Worm (Caenorhabditis elegans): ENCODE data around the gene ZK622.4.

The ZK622.4 gene

ce11 chrII:5255435-5255834 is 37.1 kb upstream of the ZK622.4 start, which contains the start of gene frpr-4:
Gene frpr-4 (minus strand): TSS chrII:5255535.
- no peak for TF ChIP-seq aly-2 (tag; optimal IDR thresholded peaks at IDR 0.05)

ce11 chrII:5264650-5265049 is 27.9 kb upstream of the ZK622.4 start:
- TF ChIP-seq sup-37 (GFP tag; optimal IDR thresholded peaks at IDR 0.05) (no peak), efl-1 (optimal IDR thresholded peaks at IDR 0.05) (no peak), efl-1 (GFP tag; optimal IDR thresholded peaks at IDR 0.05 in 1 of 2) (peak in 1 of 2 experiments; percentile 8), elt-2 (tag; optimal IDR thresholded peaks at IDR 0.05) (peak; percentile 58)

ce11 chrII:5268977-5269376 is 23.5 kb upstream of the ZK622.4 start:
- TF ChIP-seq isw-1 (GFP tag; IDR thresholded peaks at IDR 0.05) (no peak), ceh-82 (tag; optimal IDR thresholded peaks at IDR 0.05) (no peak), egl-13 (tag; optimal IDR thresholded peaks at IDR 0.05) (no peak), nhr-19 (GFP tag; conservative IDR thresholded peaks at IDR 0.05) (no peak), nhr-47 (tag; optimal IDR thresholded peaks at IDR 0.05) (no peak), dsc-1 (tag; optimal IDR thresholded peaks at IDR 0.05) (no peak), snpc-4 (tag; optimal IDR thresholded peaks at IDR 0.05) (no peak)

DNA sequence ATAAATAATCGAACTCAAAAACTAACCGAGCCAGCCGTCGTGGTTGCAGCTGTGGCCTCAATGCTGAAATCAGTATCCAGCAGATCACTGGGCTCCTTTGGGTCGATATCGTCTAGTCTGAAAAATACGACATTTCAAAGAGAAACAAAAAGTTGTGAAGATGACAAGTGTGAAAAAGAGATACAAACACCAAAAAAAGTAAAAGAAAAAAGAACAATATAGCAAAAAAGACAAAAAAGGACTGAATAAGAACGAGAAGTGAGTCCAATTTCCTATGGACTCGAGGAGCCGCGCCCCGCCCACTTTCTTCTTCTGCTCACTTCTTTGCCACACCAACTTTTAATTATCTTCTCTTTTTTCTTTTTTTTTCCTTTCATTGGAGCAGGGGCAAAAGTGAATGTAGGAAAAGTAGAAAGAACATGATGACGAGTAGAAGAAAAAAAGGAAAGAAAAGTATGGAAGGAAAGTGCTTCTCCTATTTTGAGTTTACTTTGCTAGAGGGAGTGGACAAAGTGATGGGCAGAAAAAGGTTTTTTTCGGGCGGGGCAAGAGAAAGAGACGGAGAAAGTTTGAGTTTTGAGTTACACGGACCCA is 20.7 kb upstream of the ZK622.4 start, which contains the start of gene drn-1:
Gene drn-1, minus strand, starts transcription at position 117 of the 594 bp plus-strand sequence.
- no peak for TF ChIP-seq nhr-84 (tag; optimal IDR thresholded peaks at IDR 0.05)
- no peak for TF ChIP-seq mab-9 (GFP tag; IDR thresholded peaks at IDR 0.05)
- no peak for TF ChIP-seq hpl-2 (GFP tag; optimal IDR thresholded peaks at IDR 0.05)
- TF ChIP-seq ztf-4 (tag; optimal IDR thresholded peaks at IDR 0.05), result no peak
- TF ChIP-seq ceh-88 (GFP tag; IDR thresholded peaks at IDR 0.05), result no peak
- TF ChIP-seq grh-1 (GFP tag; IDR thresholded peaks at IDR 0.05), result no peak
- TF ChIP-seq ets-5 (GFP tag; IDR thresholded peaks at IDR 0.05), result no peak
- TF ChIP-seq lin-14 (GFP tag; optimal IDR thresholded peaks at IDR 0.05), result peak; percentile 82
- TF ChIP-seq hlh-17 (GFP tag; optimal IDR thresholded peaks at IDR 0.05; ENCODE audit: borderline replicate concordance), result no peak
- no peak for TF ChIP-seq jun-1 (tag; optimal IDR thresholded peaks at IDR 0.05)
- TF ChIP-seq fos-1 (tag; optimal IDR thresholded peaks at IDR 0.05), result no peak
- no peak for TF ChIP-seq Y116A8C.19 (tag; optimal IDR thresholded peaks at IDR 0.05; ENCODE audit: borderline replicate concordance)
- TF ChIP-seq lin-13 (GFP tag; optimal IDR thresholded peaks at IDR 0.05), result no peak
- no peak for TF ChIP-seq vab-15 (tag; optimal IDR thresholded peaks at IDR 0.05)
- TF ChIP-seq efl-3 (GFP tag; optimal IDR thresholded peaks at IDR 0.05), result no peak
- TF ChIP-seq fkh-10 (GFP tag; optimal IDR thresholded peaks at IDR 0.05), result peak; percentile 91
- no peak for TF ChIP-seq mep-1 (tag; optimal IDR thresholded peaks at IDR 0.05)
- TF ChIP-seq ceh-8 (GFP tag; optimal IDR thresholded peaks at IDR 0.05), result no peak
- TF ChIP-seq nhr-71 (tag; optimal IDR thresholded peaks at IDR 0.05), result peak; percentile 20
- TF ChIP-seq nhr-237 (tag; optimal IDR thresholded peaks at IDR 0.05), result no peak
- no peak for TF ChIP-seq sox-4 (tag; optimal IDR thresholded peaks at IDR 0.05)
- no peak for TF ChIP-seq snpc-4 (tag; optimal IDR thresholded peaks at IDR 0.05)
- peak in 1 of 3 experiments; percentile 2 for TF ChIP-seq dpl-1 (GFP tag; optimal IDR thresholded peaks at IDR 0.05)
- TF ChIP-seq unc-98 (GFP tag; IDR thresholded peaks at IDR 0.05), result no peak
- TF ChIP-seq hlh-4 (tag; optimal IDR thresholded peaks at IDR 0.05), result no peak
- no peak for TF ChIP-seq nhr-20 (tag; optimal IDR thresholded peaks at IDR 0.05)
- no peak for TF ChIP-seq aly-2 (tag; optimal IDR thresholded peaks at IDR 0.05)
- TF ChIP-seq fkh-8 (tag; optimal IDR thresholded peaks at IDR 0.05), result no peak
- no peak for TF ChIP-seq ceh-90 (tag; optimal IDR thresholded peaks at IDR 0.05)
- TF ChIP-seq ama-1 (optimal IDR thresholded peaks at IDR 0.05), result no peak
- no peak for TF ChIP-seq ces-1 (GFP tag; optimal IDR thresholded peaks at IDR 0.05)
- peak in 1 of 2 experiments; percentile 4 for TF ChIP-seq lsy-2 (tag; optimal IDR thresholded peaks at IDR 0.05)
- TF ChIP-seq elt-2 (tag; optimal IDR thresholded peaks at IDR 0.05), result no peak
- TF ChIP-seq pag-3 (tag; optimal IDR thresholded peaks at IDR 0.05; ENCODE audit: borderline replicate concordance, insufficient read depth), result no peak
- no peak for TF ChIP-seq unc-62 (GFP tag; optimal IDR thresholded peaks at IDR 0.05)
- no peak for TF ChIP-seq ceh-63 (GFP tag; optimal IDR thresholded peaks at IDR 0.05)
- peak; percentile 31 for TF ChIP-seq tbx-2 (tag; optimal IDR thresholded peaks at IDR 0.05)
- no peak for TF ChIP-seq unc-30 (tag; optimal IDR thresholded peaks at IDR 0.05)

Measured in whole organism, L1 larva.